Worm (Caenorhabditis elegans): Measurements from ENCODE around the gene cyd-1.

ce11 chrII:12948158-12948557 is 32.2 kb upstream of the cyd-1 start, which contains the start of gene F58G1.7:
- TF ChIP-seq ama-1 (optimal IDR thresholded peaks at IDR 0.05) (no peak), blmp-1 (tag; optimal IDR thresholded peaks at IDR 0.05; ENCODE audit: insufficient read depth) (no peak), nhr-11 (tag; optimal IDR thresholded peaks at IDR 0.05) (no peak)
